Worm (Caenorhabditis elegans) whole organism, L4 larva: Measurements from ENCODE around the gene dpr-1.

Source experiments
- D1046.2 ChIP-seq: fragments of 200-800 bp; sonication (Bioruptor generic); IDR thresholded peaks from 2 replicates; pipeline ENCODE4 v1.3.6; 2022; ENCODE audit warnings: missing genetic modification characterization, missing compliant biosample characterization
- T20F7.1 ChIP-seq: fragments of 200-800 bp; sonication (Bioruptor generic); optimal IDR thresholded peaks from 2 replicates; lab custom pipeline; 2018; ENCODE audit warnings: mild to moderate bottlenecking, missing genetic modification characterization, missing compliant biosample characterization
- T26A8.4 ChIP-seq: fragments of 200-800 bp; sonication (Bioruptor generic); IDR thresholded peaks from 2 replicates; pipeline ENCODE4 v1.3.6; 2022; ENCODE audit warnings: missing genetic modification characterization, missing compliant biosample characterization
- Y48G9A.11 ChIP-seq: fragments of 200-800 bp; sonication (Bioruptor generic); IDR thresholded peaks from 2 replicates; pipeline ENCODE4 v1.3.6; 2022; ENCODE audit warnings: missing genetic modification reagents, missing genetic modification characterization, missing compliant biosample characterization
- Y5F2A.4 ChIP-seq: fragments of 200-800 bp; sonication (Bioruptor generic); optimal IDR thresholded peaks from 2 replicates; lab custom pipeline; 2018; ENCODE audit warnings: mild to moderate bottlenecking, missing genetic modification characterization, missing compliant biosample characterization
- Y75B8A.6 ChIP-seq: fragments of 200-800 bp; sonication (Bioruptor generic); IDR thresholded peaks from 2 replicates; pipeline ENCODE4 v1.3.6; 2022; ENCODE audit warnings: missing genetic modification reagents, missing genetic modification characterization, missing compliant biosample characterization
- aha-1 ChIP-seq: fragments of 150-350 bp; peaks from one replicate; lab custom pipeline; 2014; ENCODE audit warnings: missing biosample characterization, missing genetic modification characterization
- aly-2 ChIP-seq: sonication (generic microtip); optimal IDR thresholded peaks from 2 replicates; lab custom pipeline; 2018; ENCODE audit warnings: missing biosample characterization, missing genetic modification characterization
- ama-1 ChIP-seq: fragments of 150-350 bp; optimal IDR thresholded peaks from 2 replicates; lab custom pipeline; 2014; ENCODE audit warnings: inconsistent platforms, mixed read lengths
- ceh-32 ChIP-seq: sonication (generic microtip); optimal IDR thresholded peaks from 2 replicates; lab custom pipeline; 2016; ENCODE audit warnings: mild to moderate bottlenecking, missing genetic modification characterization, missing compliant biosample characterization; ENCODE audit not compliant: poor library complexity
- daf-16 ChIP-seq, 3 experiments: sonication (generic microtip); optimal IDR thresholded peaks; 2 replicates each; lab custom pipeline; 2016 to 2017; ENCODE audit warnings: missing genetic modification characterization in 3 of 3, missing genetic modification reagents in 3 of 3, mild to moderate bottlenecking in 2 of 3, missing compliant biosample characterization in 2 of 3, missing biosample characterization in 1 of 3, moderate library complexity in 1 of 3
- daf-8 ChIP-seq: fragments of 200-800 bp; sonication (Bioruptor generic); IDR thresholded peaks from 2 replicates; pipeline ENCODE4 v1.3.6; 2022; ENCODE audit warnings: missing genetic modification characterization, missing compliant biosample characterization
- dmd-6 ChIP-seq: fragments of 200-800 bp; sonication (Bioruptor generic); IDR thresholded peaks from 2 replicates; pipeline ENCODE4 v1.3.6; 2022; ENCODE audit warnings: missing genetic modification reagents, missing genetic modification characterization, missing compliant biosample characterization
- egl-43 ChIP-seq: fragments of 200-800 bp; sonication (Bioruptor generic); IDR thresholded peaks from 2 replicates; pipeline ENCODE4 v1.3.6; 2022; ENCODE audit warnings: missing genetic modification reagents, missing genetic modification characterization, missing compliant biosample characterization
- hif-1 ChIP-seq, 2 experiments: sonication (generic microtip); optimal IDR thresholded peaks; 2 replicates each; lab custom pipeline; 2016 to 2017; ENCODE audit warnings: missing compliant biosample characterization in 2 of 2, missing genetic modification characterization in 2 of 2, missing genetic modification reagents in 2 of 2, missing genotype in 2 of 2, mild to moderate bottlenecking in 1 of 2
- hlh-30 ChIP-seq: sonication (generic microtip); optimal IDR thresholded peaks from 2 replicates; lab custom pipeline; 2017; ENCODE audit warnings: antibody characterized with exemption, mild to moderate bottlenecking, missing genetic modification characterization, missing compliant biosample characterization; ENCODE audit not compliant: insufficient read depth
- jun-1 ChIP-seq: fragments of 150-350 bp; optimal IDR thresholded peaks from 2 replicates; lab custom pipeline; 2014; ENCODE audit warnings: missing biosample characterization, missing genetic modification reagents, missing genetic modification characterization
- lin-1 ChIP-seq: fragments of 200-800 bp; sonication (Bioruptor generic); IDR thresholded peaks from 2 replicates; pipeline ENCODE4 v1.3.6; 2022; ENCODE audit warnings: missing genetic modification reagents, missing genetic modification characterization, missing compliant biosample characterization
- lin-39 ChIP-seq: fragments of 150-350 bp; optimal IDR thresholded peaks from 2 replicates; lab custom pipeline; 2014; ENCODE audit warnings: missing biosample characterization, missing genetic modification reagents, missing genetic modification characterization
- lir-3 ChIP-seq: sonication (generic microtip); optimal IDR thresholded peaks from 2 replicates; lab custom pipeline; 2016; ENCODE audit warnings: mild to moderate bottlenecking, missing genetic modification characterization, missing compliant biosample characterization
- madf-9 ChIP-seq: fragments of 200-800 bp; sonication (Bioruptor generic); conservative IDR thresholded peaks from 2 replicates; pipeline ENCODE4 v1.3.6; 2022; ENCODE audit warnings: missing genetic modification reagents, missing genetic modification characterization, missing compliant biosample characterization
- mes-2 ChIP-seq: sonication (generic microtip); optimal IDR thresholded peaks from 2 replicates; lab custom pipeline; 2016; ENCODE audit warnings: missing genotype, mild to moderate bottlenecking, missing genetic modification characterization, missing compliant biosample characterization; ENCODE audit not compliant: poor library complexity, severe bottlenecking
- nhr-28 ChIP-seq: fragments of 150-350 bp; optimal IDR thresholded peaks from 2 replicates; lab custom pipeline; 2014; ENCODE audit warnings: missing biosample characterization, missing genetic modification characterization
- nhr-48 ChIP-seq: sonication (generic microtip); optimal IDR thresholded peaks from 2 replicates; lab custom pipeline; 2016; ENCODE audit warnings: mild to moderate bottlenecking, missing genetic modification characterization, missing compliant biosample characterization
- nhr-6 ChIP-seq: fragments of 150-350 bp; optimal IDR thresholded peaks from 2 replicates; lab custom pipeline; 2014; ENCODE audit warnings: missing biosample characterization, missing genetic modification characterization
- nhr-76 ChIP-seq: fragments of 150-350 bp; optimal IDR thresholded peaks from 2 replicates; lab custom pipeline; 2014; ENCODE audit warnings: missing biosample characterization, missing genetic modification characterization
- nhr-77 ChIP-seq: fragments of 150-350 bp; optimal IDR thresholded peaks from 2 replicates; lab custom pipeline; 2014; ENCODE audit warnings: missing biosample characterization, missing genetic modification characterization
- php-3 ChIP-seq: fragments of 200-800 bp; sonication (Bioruptor generic); IDR thresholded peaks from 2 replicates; pipeline ENCODE4 v1.3.6; 2022; ENCODE audit warnings: missing genetic modification reagents, missing genetic modification characterization, missing compliant biosample characterization
- rbr-2 ChIP-seq: sonication (generic microtip); optimal IDR thresholded peaks from 2 replicates; lab custom pipeline; 2016; ENCODE audit warnings: missing genotype, missing genetic modification characterization, missing compliant biosample characterization
- sdz-12 ChIP-seq: fragments of 200-800 bp; sonication (Bioruptor generic); optimal IDR thresholded peaks from 2 replicates; lab custom pipeline; 2018; ENCODE audit warnings: mild to moderate bottlenecking, missing genetic modification characterization, missing compliant biosample characterization
- snpc-1.2 ChIP-seq: fragments of 200-800 bp; sonication (Bioruptor generic); IDR thresholded peaks from 2 replicates; pipeline ENCODE4 v1.3.6; 2022; ENCODE audit warnings: missing genetic modification reagents, missing genetic modification characterization, missing compliant biosample characterization
- snpc-4 ChIP-seq: fragments of 150-350 bp; optimal IDR thresholded peaks from 2 replicates; lab custom pipeline; 2014; ENCODE audit warnings: missing biosample characterization, missing genetic modification characterization
- unc-39 ChIP-seq: sonication (generic microtip); optimal IDR thresholded peaks from 2 replicates; lab custom pipeline; 2017; ENCODE audit warnings: missing biosample characterization, missing genetic modification characterization
- zfp-2 ChIP-seq: sonication (generic microtip); optimal IDR thresholded peaks from 2 replicates; lab custom pipeline; 2016; ENCODE audit warnings: mild to moderate bottlenecking, missing genetic modification characterization, missing compliant biosample characterization
- zfp-3 ChIP-seq: fragments of 200-800 bp; sonication (Bioruptor generic); conservative IDR thresholded peaks from 2 replicates; pipeline ENCODE4 v1.3.6; 2022; ENCODE audit warnings: missing genetic modification reagents, missing genetic modification characterization, missing compliant biosample characterization
- zip-2 ChIP-seq: fragments of 150-350 bp; optimal IDR thresholded peaks from 2 replicates; lab custom pipeline; 2014; ENCODE audit warnings: missing biosample characterization, missing genetic modification characterization
- ztf-7 ChIP-seq: fragments of 150-350 bp; optimal IDR thresholded peaks from 2 replicates; lab custom pipeline; 2014; ENCODE audit warnings: missing biosample characterization, missing genetic modification characterization

The dpr-1 gene

DNA sequence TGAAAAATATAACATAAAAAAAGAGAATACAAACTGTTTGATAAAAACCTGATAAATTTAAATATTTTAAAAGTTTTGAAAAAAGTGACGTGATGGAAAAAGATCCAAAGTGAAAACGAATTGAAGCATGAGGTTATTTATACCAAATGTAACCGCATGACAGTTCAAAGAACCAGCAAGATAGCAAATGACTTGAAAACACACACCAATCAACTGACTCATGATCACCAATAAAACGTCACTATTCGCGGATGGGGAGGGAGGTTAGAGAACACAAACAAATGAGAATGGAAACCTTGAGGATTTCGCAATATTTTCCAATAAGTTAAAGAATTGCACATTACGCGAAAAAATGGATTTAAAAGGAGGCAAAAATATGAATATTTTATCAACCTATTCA is 32.6 kb downstream of the dpr-1 start, which contains the start of gene C06B3.7 (continued):
- TF ChIP-seq dmd-6 (peak; percentile 95), zip-2 (tag; lab: Kevin White, UChicago) (peak; percentile 83), D1046.2 (GFP tag; lab: Robert Waterston, UW) (no peak), aha-1 (tag; lab: Kevin White, UChicago) (peak; percentile 99), lin-1 (peak; percentile 16; the same call in 1 of the 2 replicates), zfp-3 (GFP tag; lab: Robert Waterston, UW) (no peak), nhr-76 (no peak), unc-39 (no peak), snpc-1.2 (GFP tag; lab: Robert Waterston, UW) (no peak), hif-1 (tag; optimal IDR thresholded peaks at IDR 0.05; lab: Kevin White, UChicago) (peak in 1 of 2 experiments; percentile 71), madf-9 (GFP tag; lab: Robert Waterston, UW) (no peak), nhr-77 (peak; percentile 96), ztf-7 (tag; lab: Kevin White, UChicago) (peak; percentile 49), nhr-48 (tag; lab: Kevin White, UChicago) (peak; percentile 75), T20F7.1 (GFP tag; lab: Kevin White, UChicago) (peak; percentile 67), T26A8.4 (GFP tag; lab: Robert Waterston, UW) (0 out of 2 replicates have a peak, but pooled peaks have one; percentile 29)

DNA sequence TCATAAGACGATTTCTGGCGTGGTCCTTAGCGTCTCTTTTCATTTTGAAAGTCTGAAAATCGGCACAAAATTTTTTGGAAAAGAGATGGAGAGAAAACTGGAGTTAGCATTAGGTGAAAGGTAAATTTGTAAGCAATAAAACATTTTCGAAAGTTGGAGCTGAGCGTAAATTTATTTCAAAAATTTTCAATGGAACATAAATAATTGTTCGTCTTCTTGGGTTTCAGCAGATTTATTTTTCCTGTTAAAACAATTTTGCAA is 33.1 kb downstream of the dpr-1 start, which contains the start of gene C06B3.6:
Gene C06B3.6, minus strand, starts transcription at position 52 of the 261 bp plus-strand sequence.
- TF ChIP-seq Y5F2A.4 (GFP tag; lab: Kevin White, UChicago) (no peak), hlh-30 (tag; lab: Kevin White, UChicago) (no peak), madf-9 (GFP tag; lab: Robert Waterston, UW) (0 out of 2 replicates have a peak, but pooled peaks have one; percentile 6), lir-3 (tag; lab: Kevin White, UChicago) (no peak), daf-8 (no peak), lin-39 (tag; lab: Kevin White, UChicago) (no peak), ama-1 (peak; percentile 64), php-3 (GFP tag; lab: Robert Waterston, UW) (no peak), aha-1 (tag; lab: Kevin White, UChicago) (peak; percentile 95), T26A8.4 (GFP tag; lab: Robert Waterston, UW) (no peak), Y75B8A.6 (GFP tag; lab: Robert Waterston, UW) (no peak), zfp-3 (GFP tag; lab: Robert Waterston, UW) (no peak), egl-43 (no peak), zfp-2 (tag; lab: Kevin White, UChicago) (no peak), mes-2 (tag; lab: Kevin White, UChicago) (no peak), nhr-6 (tag; lab: Kevin White, UChicago) (no peak), rbr-2 (no peak), aly-2 (no peak), jun-1 (no peak)

ce11 chrV:13908120-13908915 is 33.7 kb downstream of the dpr-1 start:
- no peak for TF ChIP-seq snpc-4 (tag; lab: Kevin White, UChicago)
- TF ChIP-seq hif-1 (tag; optimal IDR thresholded peaks at IDR 0.05; lab: Kevin White, UChicago), result peak in 1 of 2 experiments; percentile 18
- peak; percentile 7 for TF ChIP-seq T26A8.4 (GFP tag; lab: Robert Waterston, UW)
- 0 out of 2 replicates have a peak, but pooled peaks have one; percentile 24 for TF ChIP-seq Y48G9A.11 (GFP tag; lab: Robert Waterston, UW)
- TF ChIP-seq daf-16 (GFP tag; optimal IDR thresholded peaks at IDR 0.05; lab: Kevin White, UChicago), result no peak
- peak; percentile 3 for TF ChIP-seq daf-16 (tag; optimal IDR thresholded peaks at IDR 0.05; lab: Kevin White, UChicago)
- TF ChIP-seq lin-1, result 0 out of 2 replicates have a peak, but pooled peaks have one; percentile 6
- TF ChIP-seq nhr-28 (tag; lab: Kevin White, UChicago), result no peak
- no peak for TF ChIP-seq ceh-32 (tag; lab: Kevin White, UChicago)
- 0 out of 2 replicates have a peak, but pooled peaks have one; percentile 6 for TF ChIP-seq snpc-1.2 (GFP tag; lab: Robert Waterston, UW)
- peak; percentile 72 for TF ChIP-seq aha-1 (tag; lab: Kevin White, UChicago)
- TF ChIP-seq T20F7.1 (GFP tag; lab: Kevin White, UChicago), result peak; percentile 31
- TF ChIP-seq sdz-12 (GFP tag; lab: Kevin White, UChicago), result peak; percentile 60
- TF ChIP-seq hlh-30 (tag; lab: Kevin White, UChicago), result no peak
- peak; percentile 29 for TF ChIP-seq mes-2 (tag; lab: Kevin White, UChicago)
